Worm (Caenorhabditis elegans): Measurements from ENCODE around the gene famh-161.
"Not testable (repeated sequence)": the region's sequence is repeated elsewhere in the genome, so short reads cannot be mapped to it uniquely, and the experiment has no call there.

The famh-161 gene

DNA sequence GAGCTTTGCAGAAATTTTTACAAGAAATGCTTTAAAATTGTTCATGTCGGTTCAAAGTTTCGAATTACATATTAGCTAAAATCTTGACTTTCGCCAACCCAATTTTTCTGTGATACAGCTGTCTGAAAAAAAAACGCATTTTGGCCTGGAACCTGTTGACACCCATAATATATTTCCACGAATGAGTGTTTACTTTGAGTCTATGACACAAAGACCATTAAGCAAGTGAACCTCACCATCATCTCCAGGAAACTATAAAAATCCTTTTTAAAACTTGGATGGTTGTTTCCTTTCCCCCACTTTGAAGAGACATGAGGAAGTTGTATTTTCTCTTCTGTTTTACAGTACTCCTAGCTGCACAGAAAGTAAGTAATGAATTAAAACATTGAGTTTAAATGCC, 40.3 kb upstream of the famh-161 start, which contains the start of gene clec-263:
Gene clec-263, plus strand, starts transcription at position 301 of the 400 bp plus-strand sequence.
- TF ChIP-seq skn-1 (tag; optimal IDR thresholded peaks at IDR 0.05) (no peak), nhr-23 (tag; optimal IDR thresholded peaks at IDR 0.05) (no peak), lin-13 (GFP tag; optimal IDR thresholded peaks at IDR 0.05) (no peak), Y55F3AM.14 (GFP tag; optimal IDR thresholded peaks at IDR 0.05) (no peak), zag-1 (tag; optimal IDR thresholded peaks at IDR 0.05) (no peak), unc-62 (GFP tag; optimal IDR thresholded peaks at IDR 0.05) (no peak), egl-27 (tag; optimal IDR thresholded peaks at IDR 0.05) (no peak), elt-1 (tag; optimal IDR thresholded peaks at IDR 0.05) (no peak), nhr-10 (tag; optimal IDR thresholded peaks at IDR 0.05) (no peak), ZK546.5 (tag; optimal IDR thresholded peaks at IDR 0.05) (no peak), ztf-4 (tag; optimal IDR thresholded peaks at IDR 0.05) (no peak), mdl-1 (tag; optimal IDR thresholded peaks at IDR 0.05) (no peak), ztf-11 (tag; optimal IDR thresholded peaks at IDR 0.05) (no peak), sma-3 (GFP tag; optimal IDR thresholded peaks at IDR 0.05) (no peak)

DNA sequence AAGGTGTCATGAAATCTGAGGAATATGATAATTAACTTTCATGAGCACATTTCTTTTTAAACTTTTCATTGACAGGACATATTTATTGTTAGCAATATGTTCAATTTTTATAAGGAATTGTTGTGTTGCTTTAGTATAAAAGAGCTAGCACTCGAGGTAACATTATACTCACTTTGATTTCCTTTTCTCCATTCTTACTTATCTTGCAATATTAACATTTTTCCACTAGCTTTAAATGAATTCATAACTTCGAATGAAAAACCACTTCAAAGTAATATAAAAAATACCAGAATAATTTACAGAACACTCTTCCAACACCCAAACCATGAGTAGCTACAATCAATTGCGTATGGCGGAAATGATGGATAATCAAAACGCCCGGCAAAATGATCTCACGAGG, 39.4 kb upstream of the famh-161 start, which contains the start of gene F26F2.5:
Gene F26F2.5, plus strand, starts transcription at position 301 of the 400 bp plus-strand sequence.
- no peak for TF ChIP-seq mab-5 (tag; optimal IDR thresholded peaks at IDR 0.05)
- no peak for TF ChIP-seq lin-11 (tag; optimal IDR thresholded peaks at IDR 0.05)
- TF ChIP-seq ceh-82 (tag; optimal IDR thresholded peaks at IDR 0.05): no peak
- no peak for TF ChIP-seq F13H6.1 (tag; optimal IDR thresholded peaks at IDR 0.05)
- no peak for TF ChIP-seq lin-13 (GFP tag; optimal IDR thresholded peaks at IDR 0.05)
- TF ChIP-seq peb-1 (tag; optimal IDR thresholded peaks at IDR 0.05): no peak
- TF ChIP-seq aly-2 (tag; optimal IDR thresholded peaks at IDR 0.05): no peak
- TF ChIP-seq nhr-11 (tag; optimal IDR thresholded peaks at IDR 0.05): no peak
- no peak for TF ChIP-seq lin-39 (tag; optimal IDR thresholded peaks at IDR 0.05)
- no peak for TF ChIP-seq ama-1 (optimal IDR thresholded peaks at IDR 0.05)
- no peak for TF ChIP-seq nhr-23 (tag; optimal IDR thresholded peaks at IDR 0.05)
- no peak for TF ChIP-seq sem-4 (tag; optimal IDR thresholded peaks at IDR 0.05)
- TF ChIP-seq egl-27 (tag; optimal IDR thresholded peaks at IDR 0.05): no peak
- no peak for TF ChIP-seq sma-3 (GFP tag; optimal IDR thresholded peaks at IDR 0.05)
- TF ChIP-seq nhr-77 (tag; optimal IDR thresholded peaks at IDR 0.05): no peak

DNA sequence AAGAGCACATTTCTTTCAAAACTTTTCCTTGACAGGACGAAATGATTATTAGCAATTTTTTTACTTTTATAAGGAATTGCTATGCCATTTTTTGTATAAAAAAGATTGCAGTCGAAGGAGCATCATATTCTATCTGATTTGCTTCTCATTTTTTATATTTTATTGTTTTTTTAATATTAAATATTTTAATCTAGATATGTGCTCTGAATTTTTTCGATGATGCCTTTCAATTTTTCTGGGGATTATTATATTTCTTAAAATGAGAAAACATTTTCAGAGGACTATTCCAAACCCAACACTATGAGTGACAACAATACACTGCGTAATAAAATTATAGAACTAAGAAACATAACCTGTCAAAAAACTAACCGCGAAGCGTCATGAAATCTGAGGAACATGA, 35.0 kb upstream of the famh-161 start, which contains the start of gene F26F2.4:
Gene F26F2.4, plus strand, starts transcription at position 301 of the 400 bp plus-strand sequence.
- not testable (repeated sequence) for TF ChIP-seq nhr-21, nhr-6, egl-27 (tag; optimal IDR thresholded peaks at IDR 0.05)

DNA sequence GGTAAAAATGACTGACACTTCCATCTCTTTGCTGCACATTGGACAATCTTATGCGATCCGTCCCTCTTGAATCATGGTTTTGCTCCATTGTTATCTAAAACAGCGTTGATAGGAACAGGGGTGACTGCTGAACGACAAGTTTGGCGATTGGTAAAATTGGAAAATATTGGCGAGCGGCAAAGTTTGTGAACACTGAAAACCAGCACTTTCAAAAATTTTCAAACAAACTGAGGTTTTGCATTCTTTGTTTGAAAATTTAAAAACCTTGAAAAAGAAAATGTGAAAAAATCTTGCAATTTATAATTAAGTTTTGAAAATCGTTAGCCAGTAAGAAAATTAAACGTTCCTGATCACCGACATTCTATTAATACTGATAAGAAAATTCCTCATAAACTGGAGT, 32.5 kb upstream of the famh-161 start, which contains the start of gene F26F2.3:
Gene F26F2.3, minus strand, starts transcription at position 101 of the 400 bp plus-strand sequence.
- TF ChIP-seq nhr-237 (tag; optimal IDR thresholded peaks at IDR 0.05) (no peak), Y55F3AM.14 (GFP tag; optimal IDR thresholded peaks at IDR 0.05) (no peak), fos-1 (tag; optimal IDR thresholded peaks at IDR 0.05) (no peak)

DNA sequence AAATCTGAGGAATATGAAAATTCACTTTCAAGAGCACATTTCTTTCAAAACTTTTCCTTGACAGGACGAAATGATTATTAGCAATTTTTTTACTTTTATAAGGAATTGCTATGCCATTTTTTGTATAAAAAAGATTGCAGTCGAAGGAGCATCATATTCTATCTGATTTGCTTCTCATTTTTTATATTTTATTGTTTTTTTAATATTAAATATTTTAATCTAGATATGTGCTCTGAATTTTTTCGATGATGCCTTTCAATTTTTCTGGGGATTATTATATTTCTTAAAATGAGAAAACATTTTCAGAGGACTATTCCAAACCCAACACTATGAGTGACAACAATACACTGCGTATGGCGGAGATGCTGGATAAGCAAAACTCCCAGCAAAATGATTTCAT, 30.1 kb upstream of the famh-161 start, which contains the start of gene F26F2.13:
Gene F26F2.13, plus strand, starts transcription at position 301 of the 400 bp plus-strand sequence.
- not testable (repeated sequence) for TF ChIP-seq C34F6.9 (tag; optimal IDR thresholded peaks at IDR 0.05); ceh-16 (tag; optimal IDR thresholded peaks at IDR 0.05); sma-3 (GFP tag; optimal IDR thresholded peaks at IDR 0.05)

DNA sequence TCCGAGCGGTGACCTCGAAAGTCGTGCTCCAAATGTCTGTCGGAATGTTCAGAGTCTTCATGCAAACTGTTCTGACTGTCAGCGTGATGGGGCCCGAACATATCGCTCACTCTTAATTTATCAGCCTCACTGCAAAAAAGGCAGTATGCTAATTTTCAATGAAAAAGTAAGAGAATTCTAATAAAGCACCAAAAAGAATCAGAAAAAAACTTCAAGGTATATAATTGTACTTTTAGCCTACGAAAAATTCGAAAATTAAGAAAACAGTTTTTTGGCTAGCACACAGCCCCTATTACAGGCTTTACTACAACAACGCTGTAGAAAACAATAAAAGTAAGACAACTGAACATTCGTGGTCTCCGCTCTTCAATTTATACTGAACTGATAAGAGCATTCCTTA, 27.8 kb upstream of the famh-161 start, which contains the start of gene F26F2.1:
Gene F26F2.1, minus strand, starts transcription at position 101 of the 400 bp plus-strand sequence.
- TF ChIP-seq crh-2 (tag; optimal IDR thresholded peaks at IDR 0.05) (no peak), nhr-6 (tag; optimal IDR thresholded peaks at IDR 0.05) (no peak), nhr-12 (tag; optimal IDR thresholded peaks at IDR 0.05) (no peak), R02D3.7 (tag; optimal IDR thresholded peaks at IDR 0.05) (no peak), dmd-4 (tag; optimal IDR thresholded peaks at IDR 0.05) (no peak)

Data from whole organism, L2 larva.